Worm (Caenorhabditis elegans) whole organism, L2 larva: Measurements from ENCODE around the gene rga-3.

Source experiments
- C34F6.9 ChIP-seq: fragments of 150-350 bp; optimal IDR thresholded peaks from 2 replicates; lab custom pipeline; 2014; ENCODE audit warnings: missing biosample characterization, missing genetic modification characterization
- F13H6.1 ChIP-seq: sonication (generic microtip); optimal IDR thresholded peaks from 2 replicates; lab custom pipeline; 2016; ENCODE audit warnings: missing genetic modification characterization, missing compliant biosample characterization
- R02D3.7 ChIP-seq: fragments of 150-350 bp; optimal IDR thresholded peaks from 2 replicates; lab custom pipeline; 2014; ENCODE audit warnings: missing biosample characterization, missing genetic modification characterization
- Y55F3AM.14 ChIP-seq: fragments of 200-800 bp; sonication (Bioruptor generic); optimal IDR thresholded peaks from 2 replicates; lab custom pipeline; 2018; ENCODE audit warnings: mild to moderate bottlenecking, missing genetic modification characterization, missing compliant biosample characterization
- ZK546.5 ChIP-seq: sonication (generic microtip); optimal IDR thresholded peaks from 2 replicates; lab custom pipeline; 2017; ENCODE audit warnings: missing biosample characterization, missing genetic modification characterization
- alr-1 ChIP-seq: fragments of 150-350 bp; optimal IDR thresholded peaks from 2 replicates; lab custom pipeline; 2014; ENCODE audit warnings: missing biosample characterization, missing genetic modification characterization
- aly-2 ChIP-seq: fragments of 150-350 bp; optimal IDR thresholded peaks from 2 replicates; lab custom pipeline; 2014; ENCODE audit warnings: missing biosample characterization, missing genetic modification characterization
- blmp-1 ChIP-seq: sonication (generic microtip); optimal IDR thresholded peaks from 2 replicates; lab custom pipeline; 2017; ENCODE audit warnings: missing genetic modification characterization, mild to moderate bottlenecking, missing compliant biosample characterization, antibody characterized with exemption, moderate library complexity; ENCODE audit not compliant: insufficient read depth
- ceh-16 ChIP-seq: fragments of 150-350 bp; optimal IDR thresholded peaks from 2 replicates; lab custom pipeline; 2014; ENCODE audit warnings: missing biosample characterization, missing genetic modification characterization
- ceh-82 ChIP-seq: fragments of 150-350 bp; optimal IDR thresholded peaks from 2 replicates; lab custom pipeline; 2014; ENCODE audit warnings: missing biosample characterization, missing genetic modification characterization
- crh-2 ChIP-seq: sonication (generic microtip); optimal IDR thresholded peaks from 2 replicates; lab custom pipeline; 2017; ENCODE audit warnings: missing biosample characterization, missing genetic modification characterization
- dmd-4 ChIP-seq: sonication (generic microtip); optimal IDR thresholded peaks from 2 replicates; lab custom pipeline; 2017; ENCODE audit warnings: missing biosample characterization, missing genetic modification characterization
- egl-27 ChIP-seq: sonication (generic microtip); optimal IDR thresholded peaks from 3 replicates; lab custom pipeline; 2017; ENCODE audit warnings: missing biosample characterization, missing genetic modification reagents, missing genetic modification characterization
- elt-1 ChIP-seq: fragments of 150-350 bp; optimal IDR thresholded peaks from 2 replicates; lab custom pipeline; 2014; ENCODE audit warnings: missing biosample characterization, missing genetic modification characterization
- elt-3 ChIP-seq: sonication (generic microtip); optimal IDR thresholded peaks from 2 replicates; lab custom pipeline; 2017; ENCODE audit warnings: missing biosample characterization, missing genetic modification characterization
- fos-1 ChIP-seq: fragments of 150-350 bp; optimal IDR thresholded peaks from 2 replicates; lab custom pipeline; 2014; ENCODE audit warnings: missing biosample characterization, missing genetic modification characterization
- gmeb-1 ChIP-seq: fragments of 150-350 bp; optimal IDR thresholded peaks from 2 replicates; lab custom pipeline; 2014; ENCODE audit warnings: missing biosample characterization, missing genetic modification characterization
- lin-11 ChIP-seq: fragments of 150-350 bp; sonication (generic microtip); optimal IDR thresholded peaks from 2 replicates; lab custom pipeline; 2014; ENCODE audit warnings: missing biosample characterization, missing genetic modification characterization, inconsistent platforms, mixed read lengths
- lin-13 ChIP-seq: fragments of 150-350 bp; optimal IDR thresholded peaks from 2 replicates; lab custom pipeline; 2014; ENCODE audit warnings: missing biosample characterization, missing genetic modification reagents, missing genetic modification characterization
- lsy-2 ChIP-seq, 2 experiments: fragments of 150-350 bp in 1 of 2; sonication (generic microtip) in 1 of 2; optimal IDR thresholded peaks; 2 replicates each; lab custom pipeline; 2014 to 2017; ENCODE audit warnings: missing biosample characterization in 2 of 2, missing genetic modification characterization in 2 of 2
- mab-5 ChIP-seq: fragments of 150-350 bp; optimal IDR thresholded peaks from 2 replicates; lab custom pipeline; 2014; ENCODE audit warnings: missing biosample characterization, missing genetic modification characterization
- mbf-1 ChIP-seq: sonication (generic microtip); optimal IDR thresholded peaks from 2 replicates; lab custom pipeline; 2017; ENCODE audit warnings: missing biosample characterization, missing genetic modification characterization
- mdl-1 ChIP-seq, 2 experiments: fragments of 150-350 bp in 1 of 2; sonication (generic microtip) in 1 of 2; optimal IDR thresholded peaks; 2 replicates each; lab custom pipeline; 2017; ENCODE audit warnings: missing biosample characterization in 2 of 2, missing genetic modification characterization in 2 of 2
- nhr-10 ChIP-seq: sonication (generic microtip); optimal IDR thresholded peaks from 2 replicates; lab custom pipeline; 2017; ENCODE audit warnings: missing biosample characterization, missing genetic modification characterization
- nhr-11 ChIP-seq: fragments of 150-350 bp; optimal IDR thresholded peaks from 2 replicates; lab custom pipeline; 2014; ENCODE audit warnings: missing biosample characterization, missing genetic modification characterization
- nhr-12 ChIP-seq: fragments of 150-350 bp; optimal IDR thresholded peaks from 2 replicates; lab custom pipeline; 2014; ENCODE audit warnings: missing biosample characterization, missing genetic modification characterization
- nhr-21 ChIP-seq: fragments of 150-350 bp; optimal IDR thresholded peaks from 2 replicates; lab custom pipeline; 2014; ENCODE audit warnings: missing biosample characterization, missing genetic modification characterization
- nhr-23 ChIP-seq: fragments of 150-350 bp; optimal IDR thresholded peaks from 2 replicates; lab custom pipeline; 2014; ENCODE audit warnings: missing biosample characterization, missing genetic modification reagents, missing genetic modification characterization
- nhr-25 ChIP-seq: fragments of 150-350 bp; sonication (generic microtip); optimal IDR thresholded peaks from 3 replicates; lab custom pipeline; 2014; ENCODE audit warnings: missing biosample characterization, missing genetic modification characterization
- nhr-6 ChIP-seq: fragments of 150-350 bp; optimal IDR thresholded peaks from 2 replicates; lab custom pipeline; 2014; ENCODE audit warnings: missing biosample characterization, missing genetic modification characterization
- nhr-77 ChIP-seq: fragments of 150-350 bp; optimal IDR thresholded peaks from 2 replicates; lab custom pipeline; 2014; ENCODE audit warnings: missing biosample characterization, missing genetic modification characterization
- peb-1 ChIP-seq: fragments of 150-350 bp; optimal IDR thresholded peaks from 2 replicates; lab custom pipeline; 2014; ENCODE audit warnings: missing biosample characterization, missing genetic modification characterization
- sem-4 ChIP-seq: fragments of 150-350 bp; optimal IDR thresholded peaks from 2 replicates; lab custom pipeline; 2014; ENCODE audit warnings: missing biosample characterization, missing genetic modification reagents, missing genetic modification characterization
- skn-1 ChIP-seq: sonication (generic microtip); optimal IDR thresholded peaks from 2 replicates; lab custom pipeline; 2017; ENCODE audit warnings: missing biosample characterization, missing genetic modification characterization
- sma-9 ChIP-seq, 2 experiments: fragments of 150-350 bp in 1 of 2; sonication (generic microtip) in 1 of 2; optimal IDR thresholded peaks; 2 replicates each; lab custom pipeline; 2014 to 2016; ENCODE audit warnings: missing genetic modification characterization in 2 of 2, mild to moderate bottlenecking in 1 of 2, missing biosample characterization in 1 of 2, missing compliant biosample characterization in 1 of 2, missing genetic modification reagents in 1 of 2, moderate library complexity in 1 of 2
- snpc-4 ChIP-seq: fragments of 150-350 bp; optimal IDR thresholded peaks from 2 replicates; lab custom pipeline; 2014; ENCODE audit warnings: missing biosample characterization, missing genetic modification characterization
- unc-39 ChIP-seq: fragments of 150-350 bp; optimal IDR thresholded peaks from 2 replicates; lab custom pipeline; 2014; ENCODE audit warnings: missing biosample characterization, missing genetic modification characterization
- unc-55 ChIP-seq: fragments of 150-350 bp; sonication (generic microtip); optimal IDR thresholded peaks from 3 replicates; lab custom pipeline; 2014; ENCODE audit warnings: missing biosample characterization, missing genetic modification reagents, missing genetic modification characterization
- ztf-1 ChIP-seq: fragments of 200-800 bp; sonication (Bioruptor generic); conservative IDR thresholded peaks from 2 replicates; pipeline ENCODE4 v1.3.6; 2022; ENCODE audit warnings: missing genetic modification characterization, missing compliant biosample characterization
- ztf-4 ChIP-seq: fragments of 150-350 bp; optimal IDR thresholded peaks from 2 replicates; lab custom pipeline; 2014; ENCODE audit warnings: missing biosample characterization, missing genetic modification characterization

Gene rga-3

DNA sequence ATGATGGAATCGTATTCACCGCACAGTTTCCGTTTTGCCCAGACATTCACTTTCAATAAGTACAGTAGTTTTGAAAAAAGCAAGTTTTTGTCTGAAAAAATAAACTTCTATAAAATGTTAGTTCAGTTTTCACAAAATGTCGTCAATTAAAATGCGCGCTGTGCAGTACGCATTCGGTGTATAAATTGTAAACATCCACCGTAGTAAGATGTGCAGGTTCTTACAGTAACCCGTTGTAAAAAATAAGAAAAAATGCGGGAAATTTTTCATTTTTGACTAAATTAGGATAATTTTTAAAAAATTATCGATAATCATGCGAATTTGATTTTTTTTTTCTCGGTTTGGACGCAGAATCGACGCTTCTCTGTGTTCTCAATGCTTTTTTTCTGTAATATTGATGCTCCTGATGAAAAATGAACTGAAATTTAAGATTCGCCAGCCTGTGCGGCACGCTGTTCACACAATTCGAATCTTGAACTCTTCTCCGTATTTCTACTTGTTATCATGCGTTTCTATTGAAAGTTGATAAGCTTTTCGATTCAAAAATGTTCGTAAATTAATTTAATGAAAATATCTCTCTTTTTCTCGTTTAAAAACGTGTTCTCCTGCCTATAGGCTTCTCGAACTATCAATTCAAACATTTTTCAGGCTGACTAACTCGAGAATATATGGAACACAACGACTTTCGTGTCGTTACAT is at the start of gene rga-3:
Gene rga-3, plus strand, starts transcription at position 649 of the 699 bp plus-strand sequence.
- TF ChIP-seq skn-1 (tag; lab: Kevin White, UChicago): no peak
- no peak for TF ChIP-seq unc-39 (tag; lab: Kevin White, UChicago)
- TF ChIP-seq dmd-4 (tag; lab: Kevin White, UChicago): no peak
- no peak for TF ChIP-seq R02D3.7 (tag; lab: Kevin White, UChicago)
- no peak for TF ChIP-seq ceh-16 (tag; lab: Kevin White, UChicago)
- TF ChIP-seq mbf-1: no peak
- no peak for TF ChIP-seq nhr-77 (tag; lab: Kevin White, UChicago)
- no peak for TF ChIP-seq gmeb-1 (tag; lab: Kevin White, UChicago)
- no peak for TF ChIP-seq mdl-1 (tag; optimal IDR thresholded peaks at IDR 0.05; lab: Kevin White, UChicago)
- no peak for TF ChIP-seq unc-55 (GFP tag; lab: Kevin White, UChicago)
- TF ChIP-seq nhr-21 (tag; lab: Kevin White, UChicago): no peak
- no peak for TF ChIP-seq blmp-1
- no peak for TF ChIP-seq peb-1 (tag; lab: Kevin White, UChicago)
- TF ChIP-seq lsy-2 (tag; optimal IDR thresholded peaks at IDR 0.05; lab: Kevin White, UChicago): no peak
- no peak for TF ChIP-seq Y55F3AM.14
- no peak for TF ChIP-seq sem-4 (tag; lab: Kevin White, UChicago)
- TF ChIP-seq fos-1: no peak
- TF ChIP-seq, all 48 proteins: peak for 0

DNA sequence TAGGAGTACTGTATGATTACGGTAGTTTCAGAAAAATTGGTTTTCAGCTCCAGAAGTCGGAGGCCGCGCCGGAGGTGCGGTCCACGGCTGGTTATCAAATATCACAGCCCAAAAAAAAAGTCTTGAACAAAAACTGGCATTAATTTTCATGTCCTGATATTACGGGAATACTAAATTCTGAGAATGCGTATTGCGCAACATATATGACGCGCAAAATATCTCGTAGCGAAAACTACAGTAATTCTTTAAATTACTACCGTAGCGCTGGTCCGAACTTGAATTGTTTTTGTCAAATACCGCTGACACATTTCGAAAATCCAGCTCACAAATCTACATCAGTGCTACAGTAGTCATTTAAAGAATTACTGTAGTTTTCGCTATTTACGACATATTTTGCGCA is 48.7 kb upstream of the rga-3 start:
- TF ChIP-seq C34F6.9 (tag; lab: Kevin White, UChicago): no peak
- no peak for TF ChIP-seq sma-9 (GFP tag; optimal IDR thresholded peaks at IDR 0.05; lab: Kevin White, UChicago)
- no peak for TF ChIP-seq sma-9 (tag; optimal IDR thresholded peaks at IDR 0.05; lab: Kevin White, UChicago)
- TF ChIP-seq nhr-21 (tag; lab: Kevin White, UChicago): no peak
- no peak for TF ChIP-seq nhr-77 (tag; lab: Kevin White, UChicago)
- TF ChIP-seq R02D3.7 (tag; lab: Kevin White, UChicago): no peak
- TF ChIP-seq lsy-2 (tag; optimal IDR thresholded peaks at IDR 0.05; lab: Kevin White, UChicago): no peak
- no peak for TF ChIP-seq alr-1 (tag; lab: Kevin White, UChicago)
- TF ChIP-seq nhr-23 (tag; lab: Kevin White, UChicago): no peak
- no peak for TF ChIP-seq crh-2

DNA sequence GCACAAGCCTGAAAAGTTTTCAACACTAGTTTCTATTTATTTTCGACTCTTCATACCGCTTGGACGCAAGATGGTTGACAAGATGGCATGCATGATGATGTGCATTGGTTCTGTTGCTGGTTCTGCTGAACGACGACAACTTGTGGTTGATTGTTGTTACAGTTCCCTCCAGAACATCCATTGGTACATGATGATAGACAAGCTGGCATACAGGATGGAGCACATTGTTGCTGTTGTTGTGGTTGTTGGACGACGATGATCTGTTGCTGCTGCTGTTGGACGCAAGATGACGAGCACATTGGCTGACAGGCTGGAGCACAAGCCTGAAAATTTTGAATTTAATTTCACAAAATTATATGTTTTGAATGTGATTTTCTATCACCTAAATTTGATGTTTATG is 45.4 kb upstream of the rga-3 start:
- TF ChIP-seq C34F6.9 (tag; lab: Kevin White, UChicago) (no peak), mbf-1 (no peak), mdl-1 (tag; optimal IDR thresholded peaks at IDR 0.05; lab: Kevin White, UChicago) (no peak), F13H6.1 (tag; lab: Kevin White, UChicago) (no peak), peb-1 (tag; lab: Kevin White, UChicago) (no peak), nhr-11 (no peak), nhr-6 (tag; lab: Kevin White, UChicago) (no peak), gmeb-1 (tag; lab: Kevin White, UChicago) (no peak), sem-4 (tag; lab: Kevin White, UChicago) (no peak), ceh-82 (tag; lab: Kevin White, UChicago) (no peak)

ce11 chrV:5676011-5676410 is 41.7 kb upstream of the rga-3 start, which contains the start of gene pqn-13:
TSS of gene pqn-13 (minus strand) at chrV:5676111.
- TF ChIP-seq egl-27 (tag; lab: Kevin White, UChicago) (no peak), ztf-1 (GFP tag; lab: Robert Waterston, UW) (no peak), Y55F3AM.14 (no peak), R02D3.7 (tag; lab: Kevin White, UChicago) (no peak), nhr-12 (tag; lab: Kevin White, UChicago) (no peak), ZK546.5 (tag; lab: Kevin White, UChicago) (no peak), nhr-11 (no peak), blmp-1 (no peak), ztf-4 (no peak), nhr-25 (no peak), nhr-21 (tag; lab: Kevin White, UChicago) (no peak), lsy-2 (tag; optimal IDR thresholded peaks at IDR 0.05; lab: Kevin White, UChicago) (no peak)

DNA sequence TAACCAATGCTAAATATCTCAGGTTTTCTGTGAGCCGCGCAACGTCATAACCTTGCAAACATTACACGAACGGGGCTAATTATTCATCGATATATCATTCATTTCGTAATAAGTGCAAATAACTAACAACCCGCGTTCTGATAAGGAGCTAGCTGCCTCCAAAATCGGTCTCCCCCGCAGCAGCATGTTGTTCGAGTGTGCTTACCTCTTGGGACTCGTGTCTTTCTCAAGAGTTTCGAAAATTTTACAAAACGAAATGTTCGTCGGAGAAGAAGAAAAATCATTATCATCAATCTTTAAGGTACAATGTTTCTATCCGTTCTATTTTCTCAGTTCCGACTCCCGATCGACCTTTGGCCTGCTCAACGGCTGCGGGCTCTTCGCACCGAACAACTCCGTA is 39.7 kb upstream of the rga-3 start:
- TF ChIP-seq sem-4 (tag; lab: Kevin White, UChicago) (no peak), nhr-10 (tag; lab: Kevin White, UChicago) (no peak), elt-3 (tag; lab: Kevin White, UChicago) (no peak), aly-2 (no peak), egl-27 (tag; lab: Kevin White, UChicago) (no peak), elt-1 (tag; lab: Kevin White, UChicago) (no peak), unc-39 (tag; lab: Kevin White, UChicago) (no peak), peb-1 (tag; lab: Kevin White, UChicago) (no peak), nhr-23 (tag; lab: Kevin White, UChicago) (no peak), ceh-82 (tag; lab: Kevin White, UChicago) (no peak), snpc-4 (no peak), lin-11 (no peak), mbf-1 (no peak), ztf-1 (GFP tag; lab: Robert Waterston, UW) (no peak), lin-13 (GFP tag; lab: Kevin White, UChicago) (no peak), unc-55 (GFP tag; lab: Kevin White, UChicago) (no peak), blmp-1 (no peak), fos-1 (no peak), R02D3.7 (tag; lab: Kevin White, UChicago) (no peak), mab-5 (tag; lab: Kevin White, UChicago) (no peak)
